Worm (Caenorhabditis elegans): ENCODE data around the gene nhr-188.

nhr-188 gene

ce11 chrV:3820875-3821274, 36.8 kb downstream of the nhr-188 start:
- TF ChIP-seq unc-62 (GFP tag; optimal IDR thresholded peaks at IDR 0.05) (no peak), lsy-2 (tag; optimal IDR thresholded peaks at IDR 0.05) (no peak), snpc-4 (tag; optimal IDR thresholded peaks at IDR 0.05) (no peak), lin-13 (tag; optimal IDR thresholded peaks at IDR 0.05) (no peak), nhr-12 (tag; optimal IDR thresholded peaks at IDR 0.05) (no peak), ham-2 (GFP tag; optimal IDR thresholded peaks at IDR 0.05) (no peak), mab-5 (tag; optimal IDR thresholded peaks at IDR 0.05) (no peak), nhr-237 (tag; optimal IDR thresholded peaks at IDR 0.05) (no peak), ztf-11 (tag; optimal IDR thresholded peaks at IDR 0.05) (no peak), ceh-43 (GFP tag; optimal IDR thresholded peaks at IDR 0.05) (no peak), nhr-2 (tag; optimal IDR thresholded peaks at IDR 0.05) (no peak)

ce11 chrV:3814938-3815337, 42.7 kb downstream of the nhr-188 start, which contains the start of gene H10D18.1:
Gene H10D18.1 (plus strand): TSS chrV:3815214.
- TF ChIP-seq ces-1 (GFP tag; optimal IDR thresholded peaks at IDR 0.05) (peak; percentile 22), nhr-76 (tag; optimal IDR thresholded peaks at IDR 0.05) (no peak)

ce11 chrV:3814009-3814408, 43.7 kb downstream of the nhr-188 start:
- no peak for TF ChIP-seq drap-1 (GFP tag; optimal IDR thresholded peaks at IDR 0.05)
- no peak for TF ChIP-seq sem-2 (GFP tag; optimal IDR thresholded peaks at IDR 0.05)
- TF ChIP-seq sptf-1 (tag; optimal IDR thresholded peaks at IDR 0.05): no peak
- no peak for TF ChIP-seq ztf-11 (tag; optimal IDR thresholded peaks at IDR 0.05)
- TF ChIP-seq mep-1 (tag; optimal IDR thresholded peaks at IDR 0.05): no peak
- no peak for TF ChIP-seq zip-8 (tag; optimal IDR thresholded peaks at IDR 0.05)
- no peak for TF ChIP-seq ceh-83 (GFP tag; optimal IDR thresholded peaks at IDR 0.05)
- TF ChIP-seq mab-5 (tag; optimal IDR thresholded peaks at IDR 0.05): no peak
- TF ChIP-seq M03D4.4 (tag; optimal IDR thresholded peaks at IDR 0.05): no peak
- no peak for TF ChIP-seq nhr-237 (tag; optimal IDR thresholded peaks at IDR 0.05)
- TF ChIP-seq nhr-76 (tag; optimal IDR thresholded peaks at IDR 0.05): no peak
- TF ChIP-seq snpc-4 (tag; optimal IDR thresholded peaks at IDR 0.05): no peak
- no peak for TF ChIP-seq unc-62 (GFP tag; optimal IDR thresholded peaks at IDR 0.05)
- no peak for TF ChIP-seq hlh-1 (tag; optimal IDR thresholded peaks at IDR 0.05)
- no peak for TF ChIP-seq mls-2 (tag; optimal IDR thresholded peaks at IDR 0.05)
- TF ChIP-seq lin-32 (GFP tag; optimal IDR thresholded peaks at IDR 0.05): no peak
- no peak for TF ChIP-seq nhr-12 (tag; optimal IDR thresholded peaks at IDR 0.05)
- TF ChIP-seq nhr-28 (tag; optimal IDR thresholded peaks at IDR 0.05): no peak

- TF ChIP-seq ces-1 (GFP tag; optimal IDR thresholded peaks at IDR 0.05) (no peak), bed-3 (GFP tag; optimal IDR thresholded peaks at IDR 0.05) (no peak), M03D4.4 (tag; optimal IDR thresholded peaks at IDR 0.05) (no peak), ceh-43 (GFP tag; optimal IDR thresholded peaks at IDR 0.05) (no peak), tbx-8 (GFP tag; optimal IDR thresholded peaks at IDR 0.05) (no peak), ztf-11 (tag; optimal IDR thresholded peaks at IDR 0.05) (no peak), elt-1 (tag; optimal IDR thresholded peaks at IDR 0.05; ENCODE audit: borderline replicate concordance, insufficient read depth) (no peak), cnd-1 (tag; optimal IDR thresholded peaks at IDR 0.05) (no peak)
These were observed 45.4 kb downstream of the nhr-188 start, which contains the start of gene scl-12 for ce11 chrV:3812291-3812690. Gene scl-12 (plus strand): TSS chrV:3812591.

- TF ChIP-seq blmp-1 (tag; optimal IDR thresholded peaks at IDR 0.05) (no peak), sem-2 (GFP tag; optimal IDR thresholded peaks at IDR 0.05) (no peak), ces-1 (GFP tag; optimal IDR thresholded peaks at IDR 0.05) (no peak), nhr-2 (tag; optimal IDR thresholded peaks at IDR 0.05) (no peak), sptf-1 (tag; optimal IDR thresholded peaks at IDR 0.05) (no peak), snpc-4 (tag; optimal IDR thresholded peaks at IDR 0.05) (no peak), mab-5 (tag; optimal IDR thresholded peaks at IDR 0.05) (no peak), elt-3 (tag; optimal IDR thresholded peaks at IDR 0.05) (no peak), cnd-1 (tag; optimal IDR thresholded peaks at IDR 0.05) (no peak), ceh-43 (GFP tag; optimal IDR thresholded peaks at IDR 0.05) (no peak), ham-2 (GFP tag; optimal IDR thresholded peaks at IDR 0.05) (no peak), nhr-237 (tag; optimal IDR thresholded peaks at IDR 0.05) (no peak), lsy-2 (tag; optimal IDR thresholded peaks at IDR 0.05) (no peak), ztf-11 (tag; optimal IDR thresholded peaks at IDR 0.05) (no peak), nhr-12 (tag; optimal IDR thresholded peaks at IDR 0.05) (no peak), bed-3 (GFP tag; optimal IDR thresholded peaks at IDR 0.05) (no peak)
These were observed 46.1 kb downstream of the nhr-188 start, which contains the start of gene scl-13 for ce11 chrV:3811541-3811940. Gene scl-13 (minus strand): TSS chrV:3811641.
